Worm (Caenorhabditis elegans): ENCODE measurements around the gene rfs-1.

Gene rfs-1

DNA sequence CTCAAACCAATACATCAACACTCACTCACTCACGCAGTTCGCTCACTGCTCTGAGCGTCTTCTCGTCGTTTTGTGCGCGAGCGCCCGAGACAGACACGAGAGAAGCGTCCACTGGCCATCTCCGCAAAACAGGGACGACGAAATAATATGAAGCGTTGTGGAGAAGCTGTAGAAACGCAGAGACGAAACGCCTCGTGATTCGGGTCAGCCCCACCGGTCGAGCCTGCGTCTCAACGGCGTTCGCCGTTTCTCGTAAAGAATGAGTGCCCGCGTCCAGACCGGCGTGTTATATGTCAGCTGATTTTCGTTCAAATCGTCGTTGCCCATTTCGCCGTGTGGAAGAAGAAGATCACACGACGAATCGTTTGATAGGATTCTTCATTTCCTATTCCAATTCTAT is 1.2 kb downstream of the rfs-1 start, which contains the start of gene fbxl-1:
TSS of gene fbxl-1 (plus strand) at position 320 of the 400 bp plus-strand sequence.
- TF ChIP-seq tbx-37 (GFP tag; conservative IDR thresholded peaks at IDR 0.05) (no peak), pes-1 (GFP tag; IDR thresholded peaks at IDR 0.05) (no peak), tra-4 (tag; optimal IDR thresholded peaks at IDR 0.05) (no peak), hmg-4 (GFP tag; optimal IDR thresholded peaks at IDR 0.05) (no peak), F13C5.2 (tag; optimal IDR thresholded peaks at IDR 0.05) (peak; percentile 10), sea-1 (GFP tag; conservative IDR thresholded peaks at IDR 0.05) (no peak)

DNA sequence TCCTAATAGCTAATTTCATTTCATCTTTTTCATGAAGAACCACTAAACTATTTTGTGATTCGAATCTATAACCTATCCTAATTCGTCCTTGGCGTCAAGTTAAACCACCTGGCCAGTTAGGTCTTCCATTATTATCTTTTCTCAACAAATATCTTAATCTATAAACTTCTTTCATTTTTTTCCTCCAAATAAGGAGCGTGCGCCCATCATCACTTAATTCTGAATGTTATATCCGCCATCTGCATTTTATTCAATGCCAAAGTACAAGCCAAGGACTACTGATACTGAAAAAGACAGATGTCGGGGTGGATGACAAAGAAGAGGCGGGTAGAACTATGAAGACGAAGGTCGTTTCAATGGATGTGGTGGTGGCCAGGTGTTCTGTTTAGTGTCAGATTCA is 2.6 kb downstream of the rfs-1 start:
- no peak for TF ChIP-seq F13C5.2 (tag; optimal IDR thresholded peaks at IDR 0.05)
- TF ChIP-seq ets-7 (tag; optimal IDR thresholded peaks at IDR 0.05): no peak
- TF ChIP-seq hnd-1 (tag; optimal IDR thresholded peaks at IDR 0.05): no peak

DNA sequence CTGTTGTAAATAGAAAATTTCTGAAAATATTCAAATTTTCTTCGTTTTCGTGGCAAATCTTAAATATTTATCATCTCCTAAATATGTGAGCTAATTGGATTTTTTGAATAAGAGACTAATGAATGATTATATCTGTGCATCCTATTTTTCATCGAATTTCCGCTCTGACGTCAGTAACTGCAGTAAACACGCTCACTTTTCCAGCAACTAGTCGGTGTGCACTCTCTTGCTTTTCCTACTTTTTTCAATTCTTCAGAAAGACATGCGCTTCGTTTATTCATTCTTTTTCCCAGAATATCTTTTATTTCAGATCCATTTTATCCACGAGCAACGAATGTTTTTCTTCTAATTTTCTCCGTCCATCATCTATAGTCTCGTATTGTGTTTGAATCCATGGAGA is 3.2 kb downstream of the rfs-1 start:
- no peak for TF ChIP-seq ets-7 (tag; optimal IDR thresholded peaks at IDR 0.05)
- TF ChIP-seq F13C5.2 (tag; optimal IDR thresholded peaks at IDR 0.05): no peak
- no peak for TF ChIP-seq tra-4 (tag; optimal IDR thresholded peaks at IDR 0.05)
- TF ChIP-seq scrt-1 (GFP tag; IDR thresholded peaks at IDR 0.05): no peak
- TF ChIP-seq flt-1 (GFP tag; IDR thresholded peaks at IDR 0.05): no peak
- TF ChIP-seq ama-1 (optimal IDR thresholded peaks at IDR 0.05): no peak
- no peak for TF ChIP-seq pes-1 (GFP tag; IDR thresholded peaks at IDR 0.05)
- no peak for TF ChIP-seq B0310.2 (tag; optimal IDR thresholded peaks at IDR 0.05)
- TF ChIP-seq ceh-36 (tag; optimal IDR thresholded peaks at IDR 0.05): no peak
- TF ChIP-seq tbx-11 (GFP tag; IDR thresholded peaks at IDR 0.05): no peak
- TF ChIP-seq aly-1 (tag; optimal IDR thresholded peaks at IDR 0.05): no peak
- TF ChIP-seq hnd-1 (tag; optimal IDR thresholded peaks at IDR 0.05): no peak
- TF ChIP-seq hmbx-1 (tag; optimal IDR thresholded peaks at IDR 0.05): no peak
- TF ChIP-seq hmg-4 (GFP tag; optimal IDR thresholded peaks at IDR 0.05): no peak
- TF ChIP-seq ceh-13 (GFP tag; optimal IDR thresholded peaks at IDR 0.05): no peak
- TF ChIP-seq tbx-37 (GFP tag; conservative IDR thresholded peaks at IDR 0.05): no peak
- no peak for TF ChIP-seq sea-1 (GFP tag; conservative IDR thresholded peaks at IDR 0.05)

DNA sequence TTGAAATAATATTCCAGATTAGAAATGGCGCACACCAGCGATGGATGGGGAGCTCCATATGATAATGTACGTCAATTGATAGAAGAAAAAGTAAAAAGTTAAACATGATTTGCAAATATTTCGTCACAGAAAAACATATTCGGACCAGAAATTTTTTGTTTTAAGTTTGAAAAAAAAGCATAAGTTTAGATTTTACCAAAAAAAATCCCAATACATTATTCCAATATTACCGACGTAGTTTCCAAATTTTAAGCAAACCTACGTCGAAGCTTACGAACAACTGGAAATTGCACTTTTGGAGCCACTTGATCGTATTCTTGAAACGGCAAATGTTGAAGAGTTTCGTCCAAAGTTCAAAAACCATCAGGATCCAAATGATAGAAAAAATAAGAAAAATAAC is 6.4 kb downstream of the rfs-1 start, which contains the start of gene henn-1:
TSS of gene henn-1 (plus strand) at position 18 of the 400 bp plus-strand sequence.
- no peak for TF ChIP-seq ets-7 (tag; optimal IDR thresholded peaks at IDR 0.05)
- TF ChIP-seq sea-1 (GFP tag; conservative IDR thresholded peaks at IDR 0.05): no peak
- TF ChIP-seq hnd-1 (tag; optimal IDR thresholded peaks at IDR 0.05): no peak
- TF ChIP-seq pes-1 (GFP tag; IDR thresholded peaks at IDR 0.05): no peak
- no peak for TF ChIP-seq ceh-13 (GFP tag; optimal IDR thresholded peaks at IDR 0.05)
- no peak for TF ChIP-seq hmg-4 (GFP tag; optimal IDR thresholded peaks at IDR 0.05)
- TF ChIP-seq flt-1 (GFP tag; IDR thresholded peaks at IDR 0.05): no peak
- no peak for TF ChIP-seq aly-1 (tag; optimal IDR thresholded peaks at IDR 0.05)
- TF ChIP-seq tra-4 (tag; optimal IDR thresholded peaks at IDR 0.05): no peak
- TF ChIP-seq tbx-11 (GFP tag; IDR thresholded peaks at IDR 0.05): no peak
- TF ChIP-seq B0310.2 (tag; optimal IDR thresholded peaks at IDR 0.05): no peak
- TF ChIP-seq hmbx-1 (tag; optimal IDR thresholded peaks at IDR 0.05): no peak
- no peak for TF ChIP-seq ceh-36 (tag; optimal IDR thresholded peaks at IDR 0.05)
- TF ChIP-seq ama-1 (optimal IDR thresholded peaks at IDR 0.05): no peak
- TF ChIP-seq tbx-37 (GFP tag; conservative IDR thresholded peaks at IDR 0.05): no peak

DNA sequence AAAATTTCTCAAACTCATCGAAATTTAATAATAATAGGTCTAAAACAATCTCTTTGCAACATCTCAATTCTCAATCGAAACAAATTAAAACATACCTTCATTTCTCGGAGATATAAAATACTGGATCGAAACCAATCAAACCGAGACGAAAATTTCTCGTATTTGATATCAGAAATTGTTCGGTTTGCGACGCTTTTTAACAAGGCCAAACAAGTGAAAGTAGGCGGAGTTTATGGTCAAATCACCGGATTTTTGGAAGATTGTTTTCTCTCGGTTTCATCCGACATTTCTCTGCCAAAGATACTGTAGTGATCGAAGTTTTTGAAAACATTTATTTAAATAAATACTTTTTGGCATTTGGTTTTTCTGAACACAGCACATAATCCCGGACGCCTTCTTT is 9.1 kb downstream of the rfs-1 start, which contains the start of gene C02F5.14:
TSS of gene C02F5.14 (minus strand) at position 157 of the 400 bp plus-strand sequence.
- TF ChIP-seq hmbx-1 (tag; optimal IDR thresholded peaks at IDR 0.05) (no peak), sea-1 (GFP tag; conservative IDR thresholded peaks at IDR 0.05) (no peak), ama-1 (optimal IDR thresholded peaks at IDR 0.05) (no peak), aly-1 (tag; optimal IDR thresholded peaks at IDR 0.05) (no peak), flt-1 (GFP tag; IDR thresholded peaks at IDR 0.05) (no peak), tbx-11 (GFP tag; IDR thresholded peaks at IDR 0.05) (no peak), hnd-1 (tag; optimal IDR thresholded peaks at IDR 0.05) (no peak), tbx-37 (GFP tag; conservative IDR thresholded peaks at IDR 0.05) (no peak), ceh-36 (tag; optimal IDR thresholded peaks at IDR 0.05) (no peak), tra-4 (tag; optimal IDR thresholded peaks at IDR 0.05) (no peak), B0310.2 (tag; optimal IDR thresholded peaks at IDR 0.05) (no peak), pes-1 (GFP tag; IDR thresholded peaks at IDR 0.05) (no peak)

DNA sequence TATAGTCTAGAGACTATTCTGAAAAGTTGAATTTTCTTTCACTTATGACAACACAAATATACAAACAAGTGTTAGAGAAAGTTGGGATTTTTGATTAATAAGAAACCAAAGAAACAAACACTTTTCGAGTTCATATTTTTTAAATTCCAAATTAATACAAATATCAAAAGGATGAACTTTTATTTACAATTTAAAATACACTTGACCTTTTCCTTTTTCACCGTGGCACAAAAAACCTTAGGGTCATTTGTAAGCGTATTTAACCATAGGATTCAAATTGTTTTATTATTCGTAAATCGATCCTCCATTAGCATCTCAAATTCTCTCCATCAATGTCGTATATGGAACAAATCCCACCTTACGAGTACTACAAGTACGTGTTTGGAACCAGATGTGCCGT is 9.6 kb downstream of the rfs-1 start, which contains the start of gene C02F5.5:
TSS of gene C02F5.5 (plus strand) at position 301 of the 400 bp plus-strand sequence.
- no peak for TF ChIP-seq hnd-1 (tag; optimal IDR thresholded peaks at IDR 0.05)
- TF ChIP-seq hmg-4 (GFP tag; optimal IDR thresholded peaks at IDR 0.05): no peak
- TF ChIP-seq ama-1 (optimal IDR thresholded peaks at IDR 0.05): no peak
- TF ChIP-seq sea-1 (GFP tag; conservative IDR thresholded peaks at IDR 0.05): no peak
- no peak for TF ChIP-seq flt-1 (GFP tag; IDR thresholded peaks at IDR 0.05)
- TF ChIP-seq aly-1 (tag; optimal IDR thresholded peaks at IDR 0.05): no peak
- TF ChIP-seq tbx-37 (GFP tag; conservative IDR thresholded peaks at IDR 0.05): no peak
- no peak for TF ChIP-seq ceh-36 (tag; optimal IDR thresholded peaks at IDR 0.05)
- TF ChIP-seq F13C5.2 (tag; optimal IDR thresholded peaks at IDR 0.05): no peak
- TF ChIP-seq ceh-13 (GFP tag; optimal IDR thresholded peaks at IDR 0.05): no peak
- TF ChIP-seq pes-1 (GFP tag; IDR thresholded peaks at IDR 0.05): no peak
- no peak for TF ChIP-seq scrt-1 (GFP tag; IDR thresholded peaks at IDR 0.05)
- TF ChIP-seq tra-4 (tag; optimal IDR thresholded peaks at IDR 0.05): no peak
- TF ChIP-seq tbx-11 (GFP tag; IDR thresholded peaks at IDR 0.05): no peak
- TF ChIP-seq ets-7 (tag; optimal IDR thresholded peaks at IDR 0.05): no peak
- no peak for TF ChIP-seq hmbx-1 (tag; optimal IDR thresholded peaks at IDR 0.05)
- no peak for TF ChIP-seq B0310.2 (tag; optimal IDR thresholded peaks at IDR 0.05)

DNA sequence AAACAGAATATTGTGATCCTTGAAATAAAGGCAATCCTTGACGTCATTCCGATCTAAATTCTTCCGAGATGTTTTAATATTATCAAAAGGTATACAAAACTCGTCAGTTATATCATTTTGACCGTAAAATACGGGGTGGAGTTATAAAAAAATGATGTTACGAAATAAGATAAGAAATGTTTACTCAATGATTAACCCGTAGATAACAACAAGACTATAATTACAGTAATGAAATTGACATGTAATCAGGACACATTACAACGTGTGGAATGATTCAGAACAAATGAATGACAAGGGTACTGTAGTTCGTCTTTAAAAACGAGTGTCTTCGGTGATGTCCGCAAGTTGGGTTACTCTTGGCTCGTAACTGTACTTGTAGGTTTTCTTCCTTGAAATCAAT is 11.5 kb downstream of the rfs-1 start, which contains the start of gene tsp-2:
TSS of gene tsp-2 (minus strand) at position 109 of the 400 bp plus-strand sequence.
- TF ChIP-seq F13C5.2 (tag; optimal IDR thresholded peaks at IDR 0.05): no peak

DNA sequence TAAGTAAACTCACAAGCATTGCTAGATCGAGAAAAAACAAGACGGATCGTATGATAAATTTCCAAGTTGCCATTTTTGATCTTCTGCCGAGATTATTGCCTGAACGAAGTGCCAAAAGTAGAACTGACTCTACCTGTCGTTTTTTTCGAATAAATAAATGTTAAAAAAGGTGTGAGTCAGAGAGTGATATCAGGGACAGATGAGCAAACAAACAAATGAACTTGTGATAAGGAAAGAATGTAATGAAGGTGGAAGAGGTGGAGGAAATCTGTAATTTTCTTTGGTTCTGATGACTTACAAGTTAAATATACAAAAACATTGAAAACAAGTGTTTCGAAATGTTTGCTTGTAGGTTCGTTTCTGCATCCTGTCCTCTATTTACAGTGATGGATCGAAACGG is 13.0 kb downstream of the rfs-1 start, which contains the start of gene tsp-1:
TSS of gene tsp-1 (minus strand) at position 99 of the 400 bp plus-strand sequence.
- TF ChIP-seq scrt-1 (GFP tag; IDR thresholded peaks at IDR 0.05) (no peak), ceh-36 (tag; optimal IDR thresholded peaks at IDR 0.05) (no peak), tbx-37 (GFP tag; conservative IDR thresholded peaks at IDR 0.05) (no peak), tra-4 (tag; optimal IDR thresholded peaks at IDR 0.05) (no peak), B0310.2 (tag; optimal IDR thresholded peaks at IDR 0.05) (no peak), flt-1 (GFP tag; IDR thresholded peaks at IDR 0.05) (no peak), ets-7 (tag; optimal IDR thresholded peaks at IDR 0.05) (no peak), tbx-11 (GFP tag; IDR thresholded peaks at IDR 0.05) (no peak), pes-1 (GFP tag; IDR thresholded peaks at IDR 0.05) (no peak), hnd-1 (tag; optimal IDR thresholded peaks at IDR 0.05) (no peak), ama-1 (optimal IDR thresholded peaks at IDR 0.05) (no peak), hmg-4 (GFP tag; optimal IDR thresholded peaks at IDR 0.05) (no peak), aly-1 (tag; optimal IDR thresholded peaks at IDR 0.05) (no peak)
